Fruit fly (Drosophila melanogaster) whole organism, wandering third instar larva: ENCODE data around the gene CG3408.

Experiments used
- Hnf4 ChIP-seq: fragments of 200-800 bp; sonication (Bioruptor generic); optimal IDR thresholded peaks from 2 replicates; lab custom pipeline; 2016; ENCODE audit warnings: missing biosample characterization, mild to moderate bottlenecking, missing genetic modification characterization
- Hr78 ChIP-seq: fragments of >200 bp; optimal IDR thresholded peaks from 2 replicates; lab custom pipeline; 2017; ENCODE audit warnings: missing biosample characterization, missing genetic modification characterization
- Myc ChIP-seq: fragments of >200 bp; optimal IDR thresholded peaks from 2 replicates; lab custom pipeline; 2017
- Rel ChIP-seq, 2 experiments: fragments of 200-800 bp; sonication (Bioruptor generic) in 1 of 2; optimal IDR thresholded peaks; 2 replicates in 1 of 2; 3 replicates in 1 of 2; lab custom pipeline; 2016 to 2019; ENCODE audit warnings: mild to moderate bottlenecking in 2 of 2, missing biosample characterization in 2 of 2, missing genetic modification characterization in 2 of 2, moderate library complexity in 1 of 2
- jim ChIP-seq: fragments of 175-275, 200-325 bp; sonication (Bioruptor generic); optimal IDR thresholded peaks from 2 replicates; lab custom pipeline; 2016; ENCODE audit warnings: missing biosample characterization, mild to moderate bottlenecking, missing genetic modification characterization
- sage ChIP-seq: fragments of 200-800 bp; sonication (Bioruptor generic); optimal IDR thresholded peaks from 2 replicates; lab custom pipeline; 2016; ENCODE audit warnings: missing biosample characterization, mild to moderate bottlenecking, missing genetic modification characterization

DNA sequence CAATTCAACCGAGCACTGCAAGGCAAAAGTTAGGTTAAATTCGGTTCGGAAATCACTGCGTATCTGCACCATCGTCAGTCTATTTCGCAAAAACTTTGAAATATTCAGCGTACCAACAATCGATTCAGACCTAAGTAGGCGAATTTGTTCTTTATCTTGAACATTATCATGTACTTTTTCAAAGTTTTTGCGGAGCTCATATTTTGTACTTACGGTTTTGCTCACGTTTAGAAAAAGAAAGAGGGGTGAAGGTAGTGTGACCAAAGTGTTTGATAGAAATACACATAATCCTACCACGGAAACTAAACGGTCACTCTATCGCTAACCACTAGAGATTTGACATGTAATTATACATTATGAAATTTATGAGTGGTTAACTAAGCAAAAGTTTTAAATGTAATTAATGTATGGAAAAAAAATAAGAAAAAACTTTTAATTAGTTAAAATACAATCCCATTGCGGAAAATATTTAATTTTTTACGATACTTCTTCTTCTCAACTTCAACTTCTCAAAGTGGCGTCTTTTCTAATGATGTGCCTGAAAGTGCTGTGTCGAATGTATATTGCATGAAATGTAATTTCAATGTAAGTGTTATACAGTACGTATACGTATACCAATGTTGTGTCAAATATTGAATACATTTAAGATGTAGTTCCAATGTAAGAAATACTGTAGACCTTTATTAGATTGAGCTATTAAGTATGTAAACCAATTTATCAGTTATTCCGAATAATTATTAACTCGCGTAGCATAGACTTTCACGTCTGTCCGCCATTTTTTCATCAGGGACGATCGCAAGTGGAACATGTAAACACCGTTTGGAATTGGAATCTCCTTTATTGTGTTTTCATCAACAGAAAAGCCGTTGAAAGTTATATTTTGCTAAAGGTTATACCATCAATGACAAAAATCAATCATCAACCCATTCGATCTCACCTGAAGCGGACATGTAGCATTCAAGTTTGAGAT lies 2.2 kb upstream of the CG3408 start, which contains the start of gene RpS9:
- TF ChIP-seq Rel (GFP tag; optimal IDR thresholded peaks at IDR 0.05; lab: Kevin White, UChicago) (no peak), Rel (tag; optimal IDR thresholded peaks at IDR 0.05; lab: Kevin White, UChicago) (peak; percentile 48), Hnf4 (GFP tag; lab: Kevin White, UChicago) (peak; percentile 27), jim (GFP tag; lab: Kevin White, UChicago) (no peak), sage (no peak), Myc (lab: Kevin White, UChicago) (peak; percentile 7), Hr78 (no peak)
